Fruit fly (Drosophila melanogaster) S2 (cell line): ENCODE data around the gene CG42728.

ENCODE experiments used
- CG8478 ChIP-seq: fragments of >200 bp; optimal IDR thresholded peaks from 2 replicates; lab custom pipeline; 2018
- CTCF ChIP-seq, 2 experiments: fragments of >200 bp; optimal IDR thresholded peaks; 2 replicates each; lab custom pipeline; 2018

CG42728 gene

dm6 chr3L:15541281-15541680 is 13.3 kb upstream of the CG42728 start:
- TF ChIP-seq CTCF (optimal IDR thresholded peaks at IDR 0.05; lab: Kevin White, UChicago) (no peak), CG8478 (lab: Kevin White, UChicago) (no peak)

- TF ChIP-seq CG8478 (lab: Kevin White, UChicago) = no peak
- no peak for TF ChIP-seq CTCF (optimal IDR thresholded peaks at IDR 0.05; lab: Kevin White, UChicago)
Observed at dm6 chr3L:15540682-15541081, 12.7 kb upstream of the CG42728 start.

dm6 chr3L:15539903-15540409 is 12.0 kb upstream of the CG42728 start:
- TF ChIP-seq CTCF (optimal IDR thresholded peaks at IDR 0.05; lab: Kevin White, UChicago) = no peak
- TF ChIP-seq CG8478 (lab: Kevin White, UChicago) = no peak

dm6 chr3L:15538582-15539490 is 10.8 kb upstream of the CG42728 start:
- no peak for TF ChIP-seq CG8478 (lab: Kevin White, UChicago)
- no peak for TF ChIP-seq CTCF (optimal IDR thresholded peaks at IDR 0.05; lab: Kevin White, UChicago)

dm6 chr3L:15537916-15538581 is 10.1 kb upstream of the CG42728 start:
- TF ChIP-seq CG8478 (lab: Kevin White, UChicago) = no peak
- no peak for TF ChIP-seq CTCF (optimal IDR thresholded peaks at IDR 0.05; lab: Kevin White, UChicago)

dm6 chr3L:15536550-15536949 is 8.6 kb upstream of the CG42728 start:
- no peak for TF ChIP-seq CG8478 (lab: Kevin White, UChicago)
- no peak for TF ChIP-seq CTCF (optimal IDR thresholded peaks at IDR 0.05; lab: Kevin White, UChicago)

- no peak for TF ChIP-seq CTCF (optimal IDR thresholded peaks at IDR 0.05; lab: Kevin White, UChicago)
- TF ChIP-seq CG8478 (lab: Kevin White, UChicago) = no peak
Observed at dm6 chr3L:15535800-15536225, 7.8 kb upstream of the CG42728 start.

dm6 chr3L:15535228-15535598 is 7.2 kb upstream of the CG42728 start, which contains the start of gene CrebA:
Gene CrebA (plus strand): TSS chr3L:15535395.
- TF ChIP-seq CTCF (optimal IDR thresholded peaks at IDR 0.05; lab: Kevin White, UChicago) (no peak), CG8478 (lab: Kevin White, UChicago) (no peak)

dm6 chr3L:15534274-15535227 is 6.6 kb upstream of the CG42728 start:
- TF ChIP-seq CG8478 (lab: Kevin White, UChicago) (no peak), CTCF (optimal IDR thresholded peaks at IDR 0.05; lab: Kevin White, UChicago) (no peak)

dm6 chr3L:15533402-15534129 is 5.6 kb upstream of the CG42728 start:
- no peak for TF ChIP-seq CTCF (optimal IDR thresholded peaks at IDR 0.05; lab: Kevin White, UChicago)
- no peak for TF ChIP-seq CG8478 (lab: Kevin White, UChicago)

dm6 chr3L:15532368-15533030 is 4.5 kb upstream of the CG42728 start:
- TF ChIP-seq CTCF (optimal IDR thresholded peaks at IDR 0.05; lab: Kevin White, UChicago) (no peak), CG8478 (lab: Kevin White, UChicago) (no peak)

dm6 chr3L:15531423-15532325 is 3.7 kb upstream of the CG42728 start, which contains the start of gene CG43248:
Gene CG43248 (minus strand): TSS chr3L:15531473.
- TF ChIP-seq CTCF (optimal IDR thresholded peaks at IDR 0.05; lab: Kevin White, UChicago) = no peak
- TF ChIP-seq CG8478 (lab: Kevin White, UChicago) = no peak
